Worm (Caenorhabditis elegans): ENCODE data around the gene ugt-1.

- TF ChIP-seq ama-1 (optimal IDR thresholded peaks at IDR 0.05) (no peak), F13C5.2 (tag; optimal IDR thresholded peaks at IDR 0.05) (no peak), tbx-11 (GFP tag; IDR thresholded peaks at IDR 0.05) (no peak), ceh-13 (GFP tag; optimal IDR thresholded peaks at IDR 0.05) (no peak), scrt-1 (GFP tag; IDR thresholded peaks at IDR 0.05) (no peak), ceh-36 (tag; optimal IDR thresholded peaks at IDR 0.05) (no peak), pes-1 (GFP tag; IDR thresholded peaks at IDR 0.05) (no peak)
Observed at ce11 chrV:10350054-10350453, 45.4 kb upstream of the ugt-1 start, which contains the start of gene K07C5.9.
